Fruit fly (Drosophila melanogaster) whole organism: Measurements from ENCODE around the gene CecA2.

Source experiments
- CG8478 ChIP-seq: fragments of >200 bp; optimal IDR thresholded peaks from 2 replicates; lab custom pipeline; 2018; ENCODE audit warnings: inconsistent platforms
- Dll ChIP-seq: fragments of >200 bp; optimal IDR thresholded peaks from 2 replicates; lab custom pipeline; 2017
- EcR ChIP-seq, 2 experiments: fragments of >200 bp; optimal IDR thresholded peaks; 2 replicates each; lab custom pipeline; 2017; ENCODE audit warnings: missing biosample characterization in 2 of 2, missing genetic modification characterization in 2 of 2, missing genetic modification reagents in 2 of 2
- pan ChIP-seq: fragments of >200 bp; optimal IDR thresholded peaks from 2 replicates; lab custom pipeline; 2017
- psq ChIP-seq: fragments of >200 bp; optimal IDR thresholded peaks from 2 replicates; lab custom pipeline; 2017
- usp ChIP-seq: fragments of >200 bp; optimal IDR thresholded peaks from 2 replicates; lab custom pipeline; 2017; ENCODE audit warnings: missing biosample characterization, missing genetic modification characterization, mixed read lengths

- TF ChIP-seq usp (GFP tag; lab: Kevin White, UChicago) (no peak), psq (lab: Kevin White, UChicago) (no peak), CG8478 (no peak), pan (lab: Kevin White, UChicago) (no peak), EcR (GFP tag; optimal IDR thresholded peaks at IDR 0.05; lab: Kevin White, UChicago) (no peak), Dll (lab: Kevin White, UChicago) (no peak)
Observed at dm6 chr3R:30205946-30206345, 6.0 kb upstream of the CecA2 start.
